Fruit fly (Drosophila melanogaster) whole organism: ENCODE data around the gene b6.

Experiments
- CG8478 ChIP-seq: fragments of >200 bp; optimal IDR thresholded peaks from 2 replicates; lab custom pipeline; 2018; ENCODE audit warnings: inconsistent platforms
- Dll ChIP-seq: fragments of >200 bp; optimal IDR thresholded peaks from 2 replicates; lab custom pipeline; 2017
- EcR ChIP-seq, 2 experiments: fragments of >200 bp; optimal IDR thresholded peaks; 2 replicates each; lab custom pipeline; 2017; ENCODE audit warnings: missing biosample characterization in 2 of 2, missing genetic modification characterization in 2 of 2, missing genetic modification reagents in 2 of 2
- pan ChIP-seq: fragments of >200 bp; optimal IDR thresholded peaks from 2 replicates; lab custom pipeline; 2017
- psq ChIP-seq: fragments of >200 bp; optimal IDR thresholded peaks from 2 replicates; lab custom pipeline; 2017
- usp ChIP-seq: fragments of >200 bp; optimal IDR thresholded peaks from 2 replicates; lab custom pipeline; 2017; ENCODE audit warnings: missing biosample characterization, missing genetic modification characterization, mixed read lengths

- TF ChIP-seq psq = no peak
- no peak for TF ChIP-seq usp (GFP tag; lab: Kevin White, UChicago)
- no peak for TF ChIP-seq Dll
- TF ChIP-seq EcR (GFP tag; optimal IDR thresholded peaks at IDR 0.05; lab: Kevin White, UChicago) = no peak
- TF ChIP-seq pan (lab: Kevin White, UChicago) = no peak
- TF ChIP-seq CG8478 (lab: Kevin White, UChicago) = no peak
Measured at dm6 chrX:1692553-1692952, 6.1 kb downstream of the b6 start, which contains the start of gene CG32809.
